Worm (Caenorhabditis elegans) whole organism, midembryonic: ENCODE data around the gene nspc-19.
"Not testable (repeated sequence)": the region's sequence is repeated elsewhere in the genome, so short reads cannot be mapped to it uniquely, and the experiment has no call there.

Experiments used
- T22C8.4 ChIP-seq: fragments of 200-800 bp; sonication (Bioruptor generic); IDR thresholded peaks from 2 replicates; pipeline ENCODE4 v1.3.6; 2022; ENCODE audit warnings: missing genetic modification characterization, missing compliant biosample characterization
- cog-1 ChIP-seq: sonication (generic microtip); optimal IDR thresholded peaks from 2 replicates; lab custom pipeline; 2016; ENCODE audit warnings: missing genetic modification characterization, missing compliant biosample characterization
- flt-1 ChIP-seq: fragments of 200-800 bp; sonication (Bioruptor generic); IDR thresholded peaks from 2 replicates; pipeline ENCODE4 v1.3.6; 2022; ENCODE audit warnings: missing genetic modification characterization, missing compliant biosample characterization
- klf-2 ChIP-seq: fragments of 200-800 bp; sonication (Bioruptor generic); conservative IDR thresholded peaks from 2 replicates; pipeline ENCODE4 v1.3.6; 2022; ENCODE audit warnings: missing genetic modification reagents, missing genetic modification characterization, missing compliant biosample characterization
- med-1 ChIP-seq: sonication (generic microtip); optimal IDR thresholded peaks from 2 replicates; lab custom pipeline; 2017; ENCODE audit warnings: missing genetic modification characterization, mild to moderate bottlenecking, missing compliant biosample characterization, antibody characterized with exemption, missing genetic modification reagents; ENCODE audit not compliant: insufficient read depth
- tab-1 ChIP-seq: fragments of 200-800 bp; sonication (Bioruptor generic); IDR thresholded peaks from 2 replicates; pipeline ENCODE4 v1.3.6; 2022; ENCODE audit warnings: missing genetic modification characterization, missing compliant biosample characterization
- ztf-23 ChIP-seq: fragments of 200-800 bp; sonication (Bioruptor generic); IDR thresholded peaks from 2 replicates; pipeline ENCODE4 v1.3.6; 2022; ENCODE audit warnings: missing genetic modification reagents, missing genetic modification characterization, missing compliant biosample characterization
- ztf-29 ChIP-seq: fragments of 200-800 bp; sonication (Bioruptor generic); IDR thresholded peaks from 2 replicates; pipeline ENCODE4 v1.3.6; 2022; ENCODE audit warnings: missing genetic modification reagents, missing genetic modification characterization, missing compliant biosample characterization

ce11 chrX:14525081-14525324 is 3.5 kb upstream of the nspc-19 start, which contains the start of gene nspc-17:
- not testable (repeated sequence) for TF ChIP-seq flt-1 (GFP tag; lab: Robert Waterston, UW); klf-2 (GFP tag; lab: Robert Waterston, UW); tab-1; cog-1 (tag; lab: Kevin White, UChicago); ztf-29; med-1 (GFP tag; lab: Kevin White, UChicago); ztf-23; T22C8.4
